Fruit fly (Drosophila melanogaster) S2 (cell line): ENCODE measurements around the gene Tmlh.

Experiments used
- CG8478 ChIP-seq: fragments of >200 bp; optimal IDR thresholded peaks from 2 replicates; lab custom pipeline; 2018
- CTCF ChIP-seq, 2 experiments: fragments of >200 bp; optimal IDR thresholded peaks; 2 replicates each; lab custom pipeline; 2018

DNA sequence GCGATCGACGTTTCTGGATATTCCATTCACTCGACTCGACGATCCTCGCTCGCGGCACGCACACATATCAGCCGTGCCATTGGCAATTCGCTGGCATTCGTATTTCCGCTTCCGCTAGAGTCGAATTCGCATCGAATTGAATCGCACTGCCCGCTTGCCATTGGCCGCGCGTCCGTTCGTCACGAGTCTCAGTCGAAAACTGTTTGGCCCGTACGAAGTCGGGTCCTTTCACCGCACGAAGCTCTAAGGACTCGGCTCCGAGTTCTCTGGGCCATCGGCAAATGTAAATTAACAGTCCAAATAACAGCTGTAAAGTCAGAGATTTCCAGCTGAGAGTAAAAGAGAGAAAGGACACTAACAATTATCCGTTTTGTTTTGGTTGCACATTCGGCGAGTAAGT is 41.8 kb upstream of the Tmlh start:
- no peak for TF ChIP-seq CTCF (optimal IDR thresholded peaks at IDR 0.05; lab: Kevin White, UChicago)
- TF ChIP-seq CG8478 (lab: Kevin White, UChicago), result no peak
